Worm (Caenorhabditis elegans) whole organism, L3 larva: Measurements from ENCODE around the gene wht-7.

ENCODE experiments used
- R02D3.7 ChIP-seq: fragments of 150-350 bp; optimal IDR thresholded peaks from 2 replicates; lab custom pipeline; 2014; ENCODE audit warnings: missing biosample characterization, missing genetic modification characterization
- ZK546.5 ChIP-seq: sonication (generic microtip); optimal IDR thresholded peaks from 2 replicates; lab custom pipeline; 2017; ENCODE audit warnings: missing biosample characterization, missing genetic modification characterization
- ceh-28 ChIP-seq: fragments of 150-350 bp; optimal IDR thresholded peaks from 2 replicates; lab custom pipeline; 2014; ENCODE audit warnings: missing biosample characterization, missing genetic modification reagents, missing genetic modification characterization
- ceh-82 ChIP-seq: fragments of 150-350 bp; optimal IDR thresholded peaks from 2 replicates; lab custom pipeline; 2014; ENCODE audit warnings: missing biosample characterization, missing genetic modification characterization
- ceh-9 ChIP-seq: sonication (generic microtip); optimal IDR thresholded peaks from 2 replicates; lab custom pipeline; 2018; ENCODE audit warnings: missing biosample characterization, missing genetic modification characterization
- daf-12 ChIP-seq: fragments of 150-350 bp; optimal IDR thresholded peaks from 2 replicates; lab custom pipeline; 2014; ENCODE audit warnings: missing biosample characterization, missing genetic modification reagents, missing genetic modification characterization
- egl-27 ChIP-seq: sonication (generic microtip); optimal IDR thresholded peaks from 4 replicates; lab custom pipeline; 2017; ENCODE audit warnings: missing biosample characterization, missing genetic modification reagents, missing genetic modification characterization
- elt-1 ChIP-seq: fragments of 150-350 bp; optimal IDR thresholded peaks from 2 replicates; lab custom pipeline; 2014; ENCODE audit warnings: missing biosample characterization, missing genetic modification characterization
- elt-2 ChIP-seq: sonication (generic microtip); optimal IDR thresholded peaks from 2 replicates; lab custom pipeline; 2016; ENCODE audit warnings: missing genetic modification reagents, mild to moderate bottlenecking, missing genetic modification characterization, missing compliant biosample characterization
- elt-3 ChIP-seq, 3 experiments: fragments of 150-350 bp in 1 of 3; sonication (generic microtip) in 2 of 3; optimal IDR thresholded peaks; 2 replicates in 2 of 3; 4 replicates in 1 of 3; lab custom pipeline; 2014 to 2017; ENCODE audit warnings: missing biosample characterization in 3 of 3, missing genetic modification characterization in 3 of 3
- eor-1 ChIP-seq, 2 experiments: fragments of 150-350 bp; optimal IDR thresholded peaks; 2 replicates each; lab custom pipeline; 2014 to 2018; ENCODE audit warnings: missing biosample characterization in 2 of 2, missing genetic modification characterization in 2 of 2
- fkh-2 ChIP-seq: fragments of 150-350 bp; optimal IDR thresholded peaks from 2 replicates; lab custom pipeline; 2014; ENCODE audit warnings: missing biosample characterization, missing genetic modification reagents, missing genetic modification characterization
- hmg-11 ChIP-seq: sonication (generic microtip); optimal IDR thresholded peaks from 2 replicates; lab custom pipeline; 2016; ENCODE audit warnings: missing genetic modification characterization, missing compliant biosample characterization
- jun-1 ChIP-seq: fragments of 150-350 bp; optimal IDR thresholded peaks from 2 replicates; lab custom pipeline; 2014; ENCODE audit warnings: missing biosample characterization, missing genetic modification reagents, missing genetic modification characterization
- lin-15B ChIP-seq: fragments of 150-350 bp; optimal IDR thresholded peaks from 2 replicates; lab custom pipeline; 2014; ENCODE audit warnings: missing biosample characterization, missing genetic modification characterization
- lin-39 ChIP-seq: fragments of 150-350 bp; optimal IDR thresholded peaks from 2 replicates; lab custom pipeline; 2018; ENCODE audit warnings: missing biosample characterization, missing genetic modification reagents, missing genetic modification characterization
- mdl-1 ChIP-seq: fragments of 150-350 bp; optimal IDR thresholded peaks from 2 replicates; lab custom pipeline; 2014; ENCODE audit warnings: missing biosample characterization, missing genetic modification characterization
- mml-1 ChIP-seq: fragments of 150-350 bp; sonication (generic microtip); optimal IDR thresholded peaks from 3 replicates; lab custom pipeline; 2014; ENCODE audit warnings: missing biosample characterization, missing genetic modification characterization
- nhr-11 ChIP-seq: fragments of 150-350 bp; optimal IDR thresholded peaks from 2 replicates; lab custom pipeline; 2014; ENCODE audit warnings: missing biosample characterization, missing genetic modification characterization
- nhr-12 ChIP-seq: fragments of 150-350 bp; optimal IDR thresholded peaks from 2 replicates; lab custom pipeline; 2014; ENCODE audit warnings: missing biosample characterization, missing genetic modification characterization
- nhr-23 ChIP-seq: fragments of 150-350 bp; optimal IDR thresholded peaks from 2 replicates; lab custom pipeline; 2014; ENCODE audit warnings: missing biosample characterization, missing genetic modification reagents, missing genetic modification characterization
- nhr-237 ChIP-seq: fragments of 150-350 bp; optimal IDR thresholded peaks from 2 replicates; lab custom pipeline; 2014; ENCODE audit warnings: missing biosample characterization, missing genetic modification characterization
- nhr-28 ChIP-seq: fragments of 150-350 bp; optimal IDR thresholded peaks from 2 replicates; lab custom pipeline; 2014; ENCODE audit warnings: missing biosample characterization, missing genetic modification characterization
- nhr-43 ChIP-seq: sonication (generic microtip); optimal IDR thresholded peaks from 2 replicates; lab custom pipeline; 2016; ENCODE audit warnings: mild to moderate bottlenecking, missing genetic modification characterization, missing compliant biosample characterization; ENCODE audit not compliant: poor library complexity, severe bottlenecking
- pha-4 ChIP-seq: fragments of 150-350 bp; optimal IDR thresholded peaks from 2 replicates; lab custom pipeline; 2014; ENCODE audit warnings: missing biosample characterization, missing genetic modification reagents, missing genetic modification characterization
- pqm-1 ChIP-seq: fragments of 150-350 bp; optimal IDR thresholded peaks from 2 replicates; lab custom pipeline; 2017; ENCODE audit warnings: missing biosample characterization, missing genetic modification characterization, inconsistent platforms
- sea-2 ChIP-seq: fragments of 150-350 bp; sonication (generic microtip); optimal IDR thresholded peaks from 4 replicates; lab custom pipeline; 2014; ENCODE audit warnings: missing biosample characterization, missing genetic modification reagents, missing genetic modification characterization
- skn-1 ChIP-seq: fragments of 150-350 bp; optimal IDR thresholded peaks from 2 replicates; lab custom pipeline; 2014; ENCODE audit warnings: missing biosample characterization, missing genetic modification characterization
- snpc-4 ChIP-seq: fragments of 150-350 bp; optimal IDR thresholded peaks from 2 replicates; lab custom pipeline; 2014; ENCODE audit warnings: missing biosample characterization, missing genetic modification characterization
- unc-39 ChIP-seq: sonication (generic microtip); optimal IDR thresholded peaks from 4 replicates; lab custom pipeline; 2017; ENCODE audit warnings: missing biosample characterization, missing genetic modification characterization
- unc-62 ChIP-seq: fragments of 150-350 bp; sonication (generic microtip); optimal IDR thresholded peaks from 4 replicates; lab custom pipeline; 2014; ENCODE audit warnings: missing biosample characterization, missing genetic modification reagents, missing genetic modification characterization
- zag-1 ChIP-seq: fragments of 150-350 bp; optimal IDR thresholded peaks from 2 replicates; lab custom pipeline; 2014; ENCODE audit warnings: missing biosample characterization, missing genetic modification characterization
- ztf-11 ChIP-seq: fragments of 150-350 bp; optimal IDR thresholded peaks from 2 replicates; lab custom pipeline; 2014; ENCODE audit warnings: missing biosample characterization, missing genetic modification characterization

wht-7 gene

DNA sequence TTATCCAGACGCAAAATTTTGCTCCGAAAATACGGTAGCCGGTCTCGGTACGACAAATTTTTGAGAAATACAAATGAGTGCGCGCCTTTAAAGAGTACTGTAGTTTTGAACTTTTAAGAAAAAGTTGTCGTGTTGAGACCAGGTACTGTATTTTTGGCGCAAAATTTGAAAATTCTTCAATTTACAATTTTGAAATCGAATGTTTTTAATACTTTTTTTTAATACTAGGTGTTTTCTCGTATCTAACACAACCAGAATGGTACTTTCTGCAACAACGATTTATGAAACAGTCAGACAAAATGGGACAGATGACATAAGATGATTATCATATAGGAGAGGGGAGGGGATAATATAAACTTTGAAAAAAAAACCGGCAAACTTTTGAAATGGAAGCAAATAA, 46.3 kb upstream of the wht-7 start:
- TF ChIP-seq nhr-11 (tag; lab: Kevin White, UChicago) (no peak), unc-62 (GFP tag; lab: Kevin White, UChicago) (no peak), ztf-11 (tag; lab: Kevin White, UChicago) (no peak), skn-1 (no peak), egl-27 (tag; lab: Kevin White, UChicago) (no peak), sea-2 (GFP tag; lab: Kevin White, UChicago) (no peak), nhr-43 (no peak), zag-1 (tag; lab: Kevin White, UChicago) (no peak), nhr-237 (no peak), unc-39 (tag; lab: Kevin White, UChicago) (no peak), ceh-82 (tag; lab: Kevin White, UChicago) (no peak)

DNA sequence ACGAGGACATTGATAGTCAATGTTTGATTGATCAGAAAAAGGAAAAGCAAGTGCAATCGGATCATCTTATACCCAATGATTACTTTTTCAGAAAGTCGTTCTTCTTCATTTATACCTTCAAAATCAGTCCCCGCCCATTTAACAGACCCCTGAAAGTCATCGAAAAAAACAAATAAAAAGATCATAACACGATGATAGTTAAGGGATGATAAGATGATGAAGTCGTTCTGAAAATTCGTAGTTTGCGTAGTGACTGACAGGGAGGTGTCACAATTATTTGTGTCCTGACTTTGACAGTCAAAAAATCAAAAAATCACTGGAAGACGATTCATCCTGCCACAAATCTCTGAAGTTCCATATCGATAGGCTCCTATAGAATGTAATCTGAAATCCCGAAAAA, 45.1 kb upstream of the wht-7 start, which contains the start of gene ugt-66:
ugt-66 (minus strand) TSS at position 101 of the 400 bp plus-strand sequence.
- no peak for TF ChIP-seq nhr-43
- TF ChIP-seq mml-1: no peak

DNA sequence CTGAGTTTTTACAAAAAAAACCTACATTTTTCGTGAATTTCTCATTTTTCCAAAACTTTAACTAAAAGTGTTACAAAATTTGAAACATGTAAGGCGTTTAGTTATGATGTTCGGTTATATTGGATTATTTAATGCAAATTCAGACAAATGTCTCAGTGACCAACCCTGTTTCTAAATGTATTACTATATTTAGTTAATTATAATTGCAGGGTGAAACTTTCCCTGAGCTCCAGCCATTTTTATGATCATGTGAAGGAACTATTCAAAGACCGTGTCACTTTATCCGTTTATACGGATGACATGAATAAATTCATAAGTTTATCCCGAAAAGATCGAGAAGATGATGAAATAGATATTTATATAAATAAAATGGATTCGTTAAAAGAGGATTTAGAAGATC, 41.4 kb upstream of the wht-7 start, which contains the start of gene C23G10.5:
C23G10.5 (plus strand) TSS at position 301 of the 400 bp plus-strand sequence.
- no peak for TF ChIP-seq eor-1 (tag; optimal IDR thresholded peaks at IDR 0.05; lab: Kevin White, UChicago)
- TF ChIP-seq ztf-11 (tag; lab: Kevin White, UChicago): no peak

DNA sequence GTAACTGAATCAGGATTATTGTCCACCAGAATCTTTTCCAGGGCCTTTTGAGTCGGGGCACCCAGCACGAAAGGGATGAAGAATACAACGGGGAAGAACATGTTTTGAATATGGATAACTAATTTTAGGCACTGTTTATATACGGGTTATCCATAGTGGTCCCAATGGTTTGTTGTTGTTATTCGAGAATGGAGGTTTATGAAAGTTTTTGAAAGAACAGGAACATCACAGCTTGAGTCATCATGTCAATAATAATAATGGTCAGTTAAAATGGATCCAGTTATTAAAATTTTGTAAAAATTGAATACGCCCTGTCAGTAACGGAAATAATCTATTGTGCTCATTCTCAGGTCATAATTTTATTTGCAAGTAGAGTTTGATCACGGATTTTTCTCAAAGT, 33.7 kb upstream of the wht-7 start, which contains the start of gene nas-28:
nas-28 (minus strand) TSS at position 101 of the 400 bp plus-strand sequence.
- TF ChIP-seq daf-12 (tag; lab: Kevin White, UChicago) (no peak), mdl-1 (tag; lab: Kevin White, UChicago) (no peak), elt-2 (no peak), unc-39 (tag; lab: Kevin White, UChicago) (no peak), elt-1 (no peak), elt-3 (tag; optimal IDR thresholded peaks at IDR 0.05; lab: Kevin White, UChicago) (no peak), zag-1 (tag; lab: Kevin White, UChicago) (no peak), snpc-4 (no peak), ztf-11 (tag; lab: Kevin White, UChicago) (no peak), nhr-28 (tag; lab: Kevin White, UChicago) (no peak), nhr-12 (tag; lab: Kevin White, UChicago) (no peak), jun-1 (no peak)

DNA sequence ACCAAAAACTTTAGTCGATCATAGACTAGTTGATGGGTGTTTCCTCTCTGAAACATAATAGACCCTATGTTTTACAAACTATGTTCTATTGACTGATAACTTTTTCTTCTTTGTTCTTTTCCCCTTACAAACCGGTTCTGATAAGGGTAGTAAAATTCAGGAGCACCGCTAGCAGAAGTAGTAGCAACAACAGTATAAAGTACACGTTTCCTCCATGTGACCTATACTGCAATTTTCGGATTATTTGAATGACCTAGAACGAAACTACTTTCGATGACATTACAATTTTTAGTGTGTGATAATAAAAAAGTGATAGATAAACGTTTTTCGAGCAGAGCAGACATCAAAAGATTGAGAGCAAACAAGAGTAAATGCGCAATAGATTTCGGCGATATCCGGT, 30.9 kb upstream of the wht-7 start:
- peak; percentile 51 for TF ChIP-seq jun-1
- peak; percentile 96 for TF ChIP-seq elt-2
- peak; percentile 87 for TF ChIP-seq pqm-1 (tag; lab: Kevin White, UChicago)
- no peak for TF ChIP-seq lin-39 (tag; lab: Kevin White, UChicago)
- peak; percentile 66 for TF ChIP-seq skn-1
- TF ChIP-seq ceh-9 (tag; lab: Kevin White, UChicago): no peak
- TF ChIP-seq eor-1 (tag; optimal IDR thresholded peaks at IDR 0.05; lab: Kevin White, UChicago): no peak
- TF ChIP-seq R02D3.7 (tag; lab: Kevin White, UChicago): no peak
- TF ChIP-seq pha-4 (tag; lab: Kevin White, UChicago): peak; percentile 55
- no peak for TF ChIP-seq lin-15B (tag; lab: Kevin White, UChicago)

DNA sequence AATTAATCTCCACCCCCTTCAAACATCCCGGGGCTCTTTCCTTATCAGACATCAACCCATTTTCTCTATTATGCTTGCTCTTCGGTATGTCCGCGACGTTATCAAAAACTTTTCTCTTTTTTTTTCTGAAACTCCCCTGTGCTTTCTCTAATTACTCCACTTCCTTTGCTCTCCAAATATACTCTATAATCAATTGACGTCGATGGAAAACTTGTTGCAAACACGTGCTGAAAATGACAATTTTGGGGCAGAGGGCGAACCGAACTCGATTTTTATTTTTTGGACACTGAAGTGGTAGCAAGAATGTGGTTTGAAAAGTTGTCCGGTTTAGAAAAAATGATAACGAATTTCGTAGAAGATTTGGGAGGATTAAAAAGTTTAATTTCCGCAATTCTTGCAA, 29.7 kb upstream of the wht-7 start:
- TF ChIP-seq elt-2: peak; percentile 96
- TF ChIP-seq ceh-9 (tag; lab: Kevin White, UChicago): no peak
- TF ChIP-seq pqm-1 (tag; lab: Kevin White, UChicago): peak; percentile 95
- no peak for TF ChIP-seq nhr-12 (tag; lab: Kevin White, UChicago)
- TF ChIP-seq pha-4 (tag; lab: Kevin White, UChicago): peak; percentile 62
- no peak for TF ChIP-seq fkh-2
- TF ChIP-seq mdl-1 (tag; lab: Kevin White, UChicago): peak; percentile 9
- TF ChIP-seq jun-1: peak; percentile 69
- no peak for TF ChIP-seq ceh-28

DNA sequence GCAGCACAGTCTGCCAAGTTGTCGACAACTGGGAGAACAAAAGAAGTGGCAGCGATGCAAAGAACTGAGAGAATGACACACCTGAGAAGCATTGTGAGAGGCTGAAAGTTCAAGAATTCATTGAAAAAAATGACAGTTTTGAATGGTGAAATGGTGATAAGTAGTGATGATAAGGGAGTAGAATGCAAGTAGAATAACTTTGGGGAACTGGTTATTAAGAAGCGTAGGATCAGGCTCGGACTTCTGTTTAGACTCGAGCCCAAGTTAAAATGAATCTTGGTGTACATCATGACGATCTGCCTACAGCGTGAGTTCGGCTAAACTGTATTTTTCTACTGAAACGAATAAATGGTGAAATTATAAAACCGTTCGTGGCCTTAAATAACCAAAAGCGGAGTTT, 29.2 kb upstream of the wht-7 start, which contains the start of gene F42A10.7:
F42A10.7 (minus strand) TSS at position 101 of the 400 bp plus-strand sequence.
- TF ChIP-seq nhr-23 (tag; lab: Kevin White, UChicago): no peak
- no peak for TF ChIP-seq snpc-4
- TF ChIP-seq skn-1: no peak
- TF ChIP-seq egl-27 (tag; lab: Kevin White, UChicago): no peak
- TF ChIP-seq jun-1: no peak
- no peak for TF ChIP-seq ZK546.5 (tag; lab: Kevin White, UChicago)
- TF ChIP-seq nhr-43: no peak
- TF ChIP-seq hmg-11 (tag; lab: Kevin White, UChicago): no peak
- TF ChIP-seq fkh-2: no peak
- no peak for TF ChIP-seq zag-1 (tag; lab: Kevin White, UChicago)
